Worm (Caenorhabditis elegans) whole organism, early embryonic: ENCODE results near the gene act-5.

Experiments used
- B0310.2 ChIP-seq: sonication (generic microtip); optimal IDR thresholded peaks from 2 replicates; lab custom pipeline; 2016; ENCODE audit warnings: mild to moderate bottlenecking, missing genetic modification characterization, missing compliant biosample characterization
- F13C5.2 ChIP-seq: sonication (generic microtip); optimal IDR thresholded peaks from 2 replicates; lab custom pipeline; 2017; ENCODE audit warnings: mild to moderate bottlenecking, missing genetic modification characterization, inconsistent platforms, missing compliant biosample characterization
- aly-1 ChIP-seq: sonication (generic microtip); optimal IDR thresholded peaks from 2 replicates; lab custom pipeline; 2016; ENCODE audit warnings: missing genetic modification characterization, missing compliant biosample characterization
- ama-1 ChIP-seq: fragments of 150-350 bp; optimal IDR thresholded peaks from 2 replicates; lab custom pipeline; 2014
- ceh-13 ChIP-seq: fragments of 200-800 bp; sonication (Bioruptor generic); optimal IDR thresholded peaks from 2 replicates; lab custom pipeline; 2018; ENCODE audit warnings: mild to moderate bottlenecking, missing genetic modification characterization, missing compliant biosample characterization
- ceh-36 ChIP-seq: sonication (generic microtip); optimal IDR thresholded peaks from 2 replicates; lab custom pipeline; 2016; ENCODE audit warnings: missing genetic modification characterization, inconsistent platforms, missing compliant biosample characterization
- ets-7 ChIP-seq: sonication (generic microtip); optimal IDR thresholded peaks from 2 replicates; lab custom pipeline; 2016; ENCODE audit warnings: missing genotype, missing genetic modification characterization, missing compliant biosample characterization
- flt-1 ChIP-seq: fragments of 200-800 bp; sonication (Bioruptor generic); IDR thresholded peaks from 2 replicates; pipeline ENCODE4 v1.3.6; 2022; ENCODE audit warnings: missing genetic modification characterization, missing compliant biosample characterization
- hmbx-1 ChIP-seq: sonication (generic microtip); optimal IDR thresholded peaks from 2 replicates; lab custom pipeline; 2016; ENCODE audit warnings: mild to moderate bottlenecking, missing genetic modification characterization, missing compliant biosample characterization
- hmg-4 ChIP-seq: fragments of 200-800 bp; sonication (Bioruptor generic); optimal IDR thresholded peaks from 2 replicates; lab custom pipeline; 2018; ENCODE audit warnings: mild to moderate bottlenecking, missing genetic modification characterization, missing compliant biosample characterization
- hnd-1 ChIP-seq: sonication (generic microtip); optimal IDR thresholded peaks from 2 replicates; lab custom pipeline; 2016; ENCODE audit warnings: missing genetic modification characterization, missing compliant biosample characterization
- pes-1 ChIP-seq: fragments of 200-800 bp; sonication (Bioruptor generic); IDR thresholded peaks from 2 replicates; pipeline ENCODE4 v1.3.6; 2022; ENCODE audit warnings: missing genetic modification reagents, missing genetic modification characterization, missing compliant biosample characterization
- scrt-1 ChIP-seq: fragments of 200-800 bp; sonication (Bioruptor generic); IDR thresholded peaks from 2 replicates; pipeline ENCODE4 v1.3.6; 2022; ENCODE audit warnings: missing genetic modification characterization, missing compliant biosample characterization
- sea-1 ChIP-seq: fragments of 200-800 bp; sonication (Bioruptor generic); conservative IDR thresholded peaks from 2 replicates; pipeline ENCODE4 v1.3.6; 2022; ENCODE audit warnings: missing genetic modification characterization, missing compliant biosample characterization
- tbx-11 ChIP-seq: fragments of 200-800 bp; sonication (Bioruptor generic); IDR thresholded peaks from 2 replicates; pipeline ENCODE4 v1.3.6; 2022; ENCODE audit warnings: missing genetic modification characterization, missing compliant biosample characterization
- tbx-37 ChIP-seq: fragments of 200-800 bp; sonication (Bioruptor generic); conservative IDR thresholded peaks from 2 replicates; pipeline ENCODE4 v1.3.6; 2022; ENCODE audit warnings: missing genetic modification reagents, missing genetic modification characterization, missing compliant biosample characterization
- tra-4 ChIP-seq: sonication (generic microtip); optimal IDR thresholded peaks from 2 replicates; lab custom pipeline; 2017; ENCODE audit warnings: missing genetic modification characterization, missing compliant biosample characterization

act-5 gene

DNA sequence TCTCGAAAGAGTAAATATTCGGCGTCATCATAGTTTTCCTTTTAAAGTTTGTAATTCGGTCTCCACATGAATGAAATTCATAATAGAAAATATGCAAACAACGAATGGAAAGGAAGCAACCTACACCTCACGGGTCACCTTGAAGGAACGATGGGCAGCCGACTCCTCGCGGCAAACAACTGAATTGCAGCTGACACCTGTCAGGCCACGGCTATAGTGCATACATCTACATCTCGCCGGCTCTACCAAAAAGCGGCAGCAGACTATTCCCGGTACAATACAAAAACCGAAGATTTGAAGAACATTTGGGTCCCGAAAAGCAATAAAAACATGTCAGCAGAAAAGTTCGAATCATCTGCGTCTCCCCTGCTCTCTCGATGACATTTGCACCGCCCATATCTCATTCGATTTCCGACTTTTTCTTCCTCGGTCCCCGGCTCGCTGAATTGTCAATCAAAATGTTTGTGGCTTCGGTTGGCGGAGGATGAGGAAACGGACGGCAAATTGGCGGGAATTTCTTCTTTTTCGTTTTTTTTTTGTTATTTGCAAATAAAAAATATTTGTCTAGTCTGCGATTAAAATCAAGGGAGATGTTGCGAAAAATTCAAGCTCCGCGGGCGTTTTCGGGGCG is 30.0 kb upstream of the act-5 start:
- TF ChIP-seq F13C5.2 (tag; lab: Kevin White, UChicago) (no peak), ets-7 (tag; lab: Kevin White, UChicago) (no peak), B0310.2 (tag; lab: Kevin White, UChicago) (no peak), hmg-4 (GFP tag; lab: Kevin White, UChicago) (no peak), scrt-1 (no peak), hmbx-1 (tag; lab: Kevin White, UChicago) (no peak), tra-4 (tag; lab: Kevin White, UChicago) (no peak), ceh-36 (tag; lab: Kevin White, UChicago) (no peak), tbx-11 (no peak), ama-1 (no peak), sea-1 (GFP tag; lab: Robert Waterston, UW) (no peak), tbx-37 (GFP tag; lab: Robert Waterston, UW) (no peak), hnd-1 (tag; lab: Kevin White, UChicago) (no peak), pes-1 (no peak), flt-1 (no peak), ceh-13 (GFP tag; lab: Kevin White, UChicago) (no peak), aly-1 (no peak)

DNA sequence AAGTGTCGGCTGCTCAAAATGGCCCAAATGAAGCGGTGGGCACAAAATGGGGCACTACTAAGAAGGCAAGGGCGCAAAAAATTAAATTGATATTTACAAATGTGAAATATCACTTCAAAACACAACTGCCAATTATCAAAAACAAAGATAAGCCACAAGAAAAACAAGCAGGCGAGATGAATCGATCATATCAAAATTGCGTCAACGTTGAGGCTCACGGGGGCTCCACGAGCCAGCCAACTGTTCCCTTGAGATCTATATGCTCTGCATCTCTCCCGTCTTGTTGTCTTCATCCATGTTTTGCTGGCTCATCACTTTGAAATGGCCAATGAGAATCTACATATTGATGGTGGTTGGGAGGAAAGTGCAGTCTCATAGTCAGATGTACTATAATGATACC is 29.4 kb upstream of the act-5 start:
- TF ChIP-seq pes-1 (no peak), F13C5.2 (tag; lab: Kevin White, UChicago) (no peak), ceh-13 (GFP tag; lab: Kevin White, UChicago) (no peak), tbx-37 (GFP tag; lab: Robert Waterston, UW) (no peak), ets-7 (tag; lab: Kevin White, UChicago) (no peak), aly-1 (no peak), B0310.2 (tag; lab: Kevin White, UChicago) (no peak), hnd-1 (tag; lab: Kevin White, UChicago) (no peak), scrt-1 (no peak), tra-4 (tag; lab: Kevin White, UChicago) (no peak), sea-1 (GFP tag; lab: Robert Waterston, UW) (no peak), flt-1 (no peak), hmbx-1 (tag; lab: Kevin White, UChicago) (no peak), hmg-4 (GFP tag; lab: Kevin White, UChicago) (no peak), ama-1 (no peak), ceh-36 (tag; lab: Kevin White, UChicago) (no peak), tbx-11 (no peak)

DNA sequence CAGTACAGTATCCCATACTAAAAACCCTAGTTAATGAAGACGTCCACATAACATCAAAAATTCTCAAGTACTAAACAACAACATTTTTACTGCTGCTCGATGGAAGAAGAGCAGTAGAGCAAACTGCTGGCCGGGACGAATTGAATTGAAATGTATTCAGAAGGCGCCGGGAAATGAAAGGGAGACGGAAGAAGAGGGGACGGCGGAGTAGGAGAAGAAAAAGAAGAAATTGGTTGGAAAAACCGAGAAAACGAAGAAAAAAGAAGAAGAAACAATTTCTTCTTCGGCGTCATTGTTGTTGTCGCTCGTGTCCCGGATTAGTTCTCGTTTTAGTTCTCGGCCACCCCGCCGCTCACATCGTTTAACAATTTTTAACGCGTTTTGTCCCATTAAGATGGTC is 28.0 kb upstream of the act-5 start:
- TF ChIP-seq ceh-13 (GFP tag; lab: Kevin White, UChicago) (no peak), ama-1 (no peak), scrt-1 (no peak), flt-1 (no peak), sea-1 (GFP tag; lab: Robert Waterston, UW) (no peak), F13C5.2 (tag; lab: Kevin White, UChicago) (no peak), hmg-4 (GFP tag; lab: Kevin White, UChicago) (no peak), B0310.2 (tag; lab: Kevin White, UChicago) (no peak), ceh-36 (tag; lab: Kevin White, UChicago) (no peak), hmbx-1 (tag; lab: Kevin White, UChicago) (no peak)

DNA sequence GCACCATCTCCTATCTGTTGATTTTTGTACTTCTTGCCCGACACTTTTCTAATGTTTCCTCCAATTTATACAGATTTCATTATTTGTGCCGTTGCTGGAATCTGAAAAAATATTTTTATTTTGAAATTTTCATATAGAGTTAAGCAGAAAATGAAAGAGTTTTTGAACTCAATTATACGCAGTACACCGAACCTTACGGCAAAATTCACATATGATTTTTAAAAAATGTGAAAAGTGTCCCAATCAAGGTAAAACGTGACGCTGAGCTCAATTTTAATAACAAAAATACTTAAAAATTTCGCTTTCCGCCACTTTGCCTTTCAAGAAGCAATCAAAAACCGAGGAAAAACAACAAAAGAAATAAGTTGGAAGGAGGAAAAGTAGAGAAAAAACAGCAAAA is 24.8 kb upstream of the act-5 start, which contains the start of gene arrd-17:
arrd-17 (minus strand) TSS at position 101 of the 400 bp plus-strand sequence.
- TF ChIP-seq aly-1 (no peak), B0310.2 (tag; lab: Kevin White, UChicago) (no peak), hnd-1 (tag; lab: Kevin White, UChicago) (no peak), tra-4 (tag; lab: Kevin White, UChicago) (no peak), flt-1 (no peak), sea-1 (GFP tag; lab: Robert Waterston, UW) (no peak), tbx-37 (GFP tag; lab: Robert Waterston, UW) (no peak), ceh-13 (GFP tag; lab: Kevin White, UChicago) (no peak), F13C5.2 (tag; lab: Kevin White, UChicago) (no peak), hmbx-1 (tag; lab: Kevin White, UChicago) (no peak), tbx-11 (no peak), hmg-4 (GFP tag; lab: Kevin White, UChicago) (no peak), ceh-36 (tag; lab: Kevin White, UChicago) (no peak), scrt-1 (no peak), pes-1 (no peak), ama-1 (no peak), ets-7 (tag; lab: Kevin White, UChicago) (no peak)

DNA sequence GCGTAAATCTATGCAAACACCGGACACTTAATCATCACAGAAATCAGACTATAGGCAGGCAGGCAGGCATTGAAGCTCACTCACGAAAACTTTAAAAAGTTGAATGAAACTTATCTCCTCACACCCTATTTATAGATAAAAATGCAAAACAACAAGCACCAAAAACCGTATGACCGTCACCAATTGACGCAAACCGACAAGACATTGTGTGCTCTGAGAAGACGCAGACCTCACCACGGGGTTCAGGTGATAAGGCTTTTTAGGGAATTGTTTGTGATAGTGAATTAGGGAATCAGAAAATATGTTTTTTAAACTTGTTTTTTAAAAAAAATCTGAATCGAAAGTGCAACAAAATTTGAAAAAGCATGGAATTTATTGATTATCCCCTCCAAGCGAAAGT is 20.8 kb upstream of the act-5 start, which contains the start of gene T12D8.5:
T12D8.5 (minus strand) TSS at position 95 of the 400 bp plus-strand sequence.
- no peak for TF ChIP-seq hnd-1 (tag; lab: Kevin White, UChicago)
- no peak for TF ChIP-seq flt-1
- TF ChIP-seq tbx-11: no peak

DNA sequence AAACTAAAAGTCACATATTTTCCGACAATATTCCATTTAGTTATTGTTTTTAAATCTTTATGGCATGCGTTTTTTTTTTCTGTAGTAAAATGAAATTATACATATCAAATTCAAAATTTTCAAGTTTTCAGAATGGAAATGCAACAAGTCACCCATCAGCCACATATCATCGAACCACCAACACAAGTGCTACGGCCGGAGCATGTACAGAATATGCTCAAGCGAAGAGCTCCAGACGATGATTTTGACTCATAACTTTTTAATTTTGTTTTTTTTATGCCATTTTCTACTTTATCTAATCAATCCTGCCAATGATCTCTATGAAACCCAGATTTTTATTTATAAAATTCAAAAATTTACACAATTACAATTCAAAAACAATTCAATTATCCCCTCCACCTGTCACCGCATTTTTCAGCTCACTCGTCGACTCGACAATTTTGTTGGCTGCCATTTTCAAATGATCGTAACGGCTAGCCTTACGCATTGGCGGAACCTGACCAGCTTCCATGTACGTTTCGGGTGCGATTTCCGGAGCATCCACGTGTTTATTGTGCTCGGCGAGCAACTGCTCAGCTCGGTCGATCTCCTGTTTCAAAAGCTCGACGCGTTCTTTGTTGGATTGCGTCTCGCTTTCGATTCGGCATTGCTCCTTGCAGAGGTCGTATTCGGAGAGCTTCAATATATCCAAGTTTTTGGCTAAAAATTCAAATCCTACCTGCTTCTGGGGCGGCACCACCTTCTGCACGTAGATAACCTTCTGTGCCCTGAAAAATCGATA is 20.0 kb upstream of the act-5 start:
- TF ChIP-seq tbx-37 (GFP tag; lab: Robert Waterston, UW): no peak
- no peak for TF ChIP-seq hmbx-1 (tag; lab: Kevin White, UChicago)
- TF ChIP-seq pes-1: no peak
- TF ChIP-seq scrt-1: no peak
- no peak for TF ChIP-seq hnd-1 (tag; lab: Kevin White, UChicago)
- no peak for TF ChIP-seq hmg-4 (GFP tag; lab: Kevin White, UChicago)
- TF ChIP-seq B0310.2 (tag; lab: Kevin White, UChicago): no peak
- TF ChIP-seq tbx-11: no peak
- TF ChIP-seq F13C5.2 (tag; lab: Kevin White, UChicago): no peak
- no peak for TF ChIP-seq ets-7 (tag; lab: Kevin White, UChicago)
- no peak for TF ChIP-seq aly-1
- TF ChIP-seq tra-4 (tag; lab: Kevin White, UChicago): no peak
- no peak for TF ChIP-seq ama-1
- no peak for TF ChIP-seq sea-1 (GFP tag; lab: Robert Waterston, UW)
- no peak for TF ChIP-seq flt-1
- no peak for TF ChIP-seq ceh-36 (tag; lab: Kevin White, UChicago)
